Fruit fly (Drosophila melanogaster) whole organism, embryonic: ENCODE measurements around the gene Dhc36C.

Experiments
- Blimp-1 ChIP-seq: fragments of 200-800 bp; sonication (Bioruptor generic); optimal IDR thresholded peaks from 3 replicates; lab custom pipeline; 2018; ENCODE audit warnings: missing biosample characterization, missing genetic modification characterization, mild to moderate bottlenecking, moderate library complexity, missing genetic modification reagents
- CG11093 ChIP-seq: fragments of 200-800 bp; sonication (Bioruptor generic); IDR thresholded peaks from 3 replicates; pipeline ENCODE4 v1.3.6; 2022; ENCODE audit warnings: missing biosample characterization, missing genetic modification characterization
- CG11247 ChIP-seq: fragments of 200-800 bp; sonication (Bioruptor generic); IDR thresholded peaks from 2 replicates; pipeline ENCODE4 v1.3.6; 2022; ENCODE audit warnings: missing biosample characterization, missing genetic modification characterization
- CG17612 ChIP-seq: fragments of 200-800 bp; sonication (Bioruptor generic); IDR thresholded peaks from 2 replicates; pipeline ENCODE4 v1.3.6; 2022; ENCODE audit warnings: missing biosample characterization, missing genetic modification characterization
- CG31388 ChIP-seq: fragments of 200-800 bp; sonication (Bioruptor generic); optimal IDR thresholded peaks from 2 replicates; lab custom pipeline; 2016; ENCODE audit warnings: missing biosample characterization, missing genetic modification characterization
- CG9876 ChIP-seq: fragments of 200-800 bp; sonication (Bioruptor generic); optimal IDR thresholded peaks from 2 replicates; lab custom pipeline; 2016; ENCODE audit warnings: missing biosample characterization, missing genetic modification characterization
- Fer2 ChIP-seq: fragments of 200-800 bp; sonication (Bioruptor generic); optimal IDR thresholded peaks from 2 replicates; lab custom pipeline; 2018; ENCODE audit warnings: missing biosample characterization, mild to moderate bottlenecking, missing genetic modification characterization, moderate library complexity
- Sox100B ChIP-seq: fragments of 200-800 bp; sonication (Bioruptor generic); optimal IDR thresholded peaks from 3 replicates; lab custom pipeline; 2018; ENCODE audit warnings: missing biosample characterization, mild to moderate bottlenecking, missing genetic modification characterization
- Sry-β ChIP-seq: fragments of 200-800 bp; sonication (Bioruptor generic); optimal IDR thresholded peaks from 2 replicates; lab custom pipeline; 2018; ENCODE audit warnings: missing biosample characterization, mild to moderate bottlenecking, missing genetic modification characterization, moderate library complexity
- cg ChIP-seq: fragments of 200-800 bp; sonication (Bioruptor generic); optimal IDR thresholded peaks from 3 replicates; lab custom pipeline; 2019; ENCODE audit warnings: missing biosample characterization, mild to moderate bottlenecking, missing genetic modification characterization, moderate library complexity
- gem ChIP-seq: fragments of 200-800 bp; sonication (Bioruptor generic); optimal IDR thresholded peaks from 2 replicates; lab custom pipeline; 2019; ENCODE audit warnings: missing biosample characterization, mild to moderate bottlenecking, missing genetic modification characterization, moderate library complexity
- gsb ChIP-seq: fragments of 200-800 bp; sonication (Bioruptor generic); IDR thresholded peaks from 2 replicates; pipeline ENCODE4 v1.3.6; 2022; ENCODE audit warnings: missing biosample characterization, missing genetic modification characterization
- lilli ChIP-seq: fragments of 200-800 bp; sonication (Bioruptor generic); optimal IDR thresholded peaks from 3 replicates; lab custom pipeline; 2016; ENCODE audit warnings: missing biosample characterization, missing genetic modification characterization
- zen2 ChIP-seq: fragments of 200-800 bp; sonication (Bioruptor generic); IDR thresholded peaks from 3 replicates; pipeline ENCODE4 v1.3.6; 2022; ENCODE audit warnings: missing biosample characterization, missing genetic modification characterization; ENCODE audit not compliant: partially characterized antibody

DNA sequence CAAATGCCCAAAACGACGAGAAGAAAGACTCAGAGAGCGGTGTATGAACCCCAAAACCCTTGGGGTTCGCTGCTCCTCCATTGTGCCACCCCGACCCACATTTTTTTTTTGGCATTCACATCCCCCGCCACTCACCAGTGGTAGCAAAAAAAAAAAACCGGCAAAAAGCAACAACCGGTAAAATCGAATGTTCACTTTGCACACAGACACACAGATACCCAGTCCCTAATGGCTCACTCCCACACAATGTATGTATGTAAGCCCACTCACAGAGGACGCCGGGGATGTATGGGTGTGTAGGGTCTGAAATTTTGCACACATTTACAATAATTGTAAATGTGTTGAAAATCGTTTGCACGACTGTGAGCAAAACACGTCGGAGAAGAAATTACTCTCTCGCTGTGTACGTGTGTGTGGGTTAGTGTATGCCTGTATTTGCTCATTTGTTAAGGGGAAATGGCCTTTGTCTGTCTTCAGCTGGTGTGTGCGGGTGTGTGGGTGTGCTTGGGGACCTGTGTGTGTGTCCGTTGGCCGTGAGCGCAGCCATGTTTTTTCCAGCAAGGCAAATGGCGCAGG lies 73.2 kb downstream of the Dhc36C start:
- no peak for TF ChIP-seq gsb (GFP tag; lab: Robert Waterston, UW)
- TF ChIP-seq Sox100B (GFP tag; lab: Kevin White, UChicago), result no peak
- TF ChIP-seq cg, result peak; percentile 66
- TF ChIP-seq gem, result no peak
- no peak for TF ChIP-seq CG9876 (GFP tag; lab: Kevin White, UChicago)
- no peak for TF ChIP-seq lilli
- TF ChIP-seq Blimp-1 (GFP tag; lab: Kevin White, UChicago), result no peak
- no peak for TF ChIP-seq CG11247 (GFP tag; lab: Robert Waterston, UW)
- no peak for TF ChIP-seq CG31388 (GFP tag; lab: Kevin White, UChicago)
- TF ChIP-seq zen2 (GFP tag; lab: Robert Waterston, UW), result no peak
- no peak for TF ChIP-seq CG17612
- TF ChIP-seq Fer2 (tag; lab: Kevin White, UChicago), result no peak
- TF ChIP-seq CG11093 (GFP tag; lab: Robert Waterston, UW), result no peak
- no peak for TF ChIP-seq Sry-β
